Worm (Caenorhabditis elegans) whole organism, L1 larva: Measurements from ENCODE around the gene F48B9.3.

Experiments
- aha-1 ChIP-seq: fragments of 150-350 bp; optimal IDR thresholded peaks from 2 replicates; lab custom pipeline; 2014; ENCODE audit warnings: missing biosample characterization, missing genetic modification characterization
- ceh-8 ChIP-seq: fragments of 200-800 bp; sonication (Bioruptor generic); optimal IDR thresholded peaks from 2 replicates; lab custom pipeline; 2018; ENCODE audit warnings: mild to moderate bottlenecking, missing genetic modification characterization, moderate library complexity, missing compliant biosample characterization
- nhr-77 ChIP-seq: fragments of 150-350 bp; optimal IDR thresholded peaks from 2 replicates; lab custom pipeline; 2014; ENCODE audit warnings: missing biosample characterization, missing genetic modification characterization
- skn-1 ChIP-seq: fragments of 150-350 bp; optimal IDR thresholded peaks from 2 replicates; lab custom pipeline; 2014; ENCODE audit warnings: missing biosample characterization, missing genetic modification characterization

- TF ChIP-seq skn-1 (tag; lab: Kevin White, UChicago) (peak; percentile 68), ceh-8 (GFP tag; lab: Kevin White, UChicago) (no peak), aha-1 (no peak), nhr-77 (tag; lab: Kevin White, UChicago) (no peak)
These were observed 50.3 kb downstream of the F48B9.3 start for ce11 chrX:2215108-2215507.
